Fruit fly (Drosophila melanogaster) whole organism, embryonic: Measurements from ENCODE around the gene CG4914.

Experiments used
- CG10543 ChIP-seq: fragments of 200-800 bp; sonication (Bioruptor generic); optimal IDR thresholded peaks from 3 replicates; lab custom pipeline; 2017; ENCODE audit warnings: missing biosample characterization, mild to moderate bottlenecking, missing genetic modification characterization, moderate library complexity
- CG11398 ChIP-seq: fragments of 200-800 bp; sonication (Bioruptor generic); optimal IDR thresholded peaks from 2 replicates; lab custom pipeline; 2016; ENCODE audit warnings: missing biosample characterization, missing genetic modification characterization
- CG12155 ChIP-seq: fragments of 200-800 bp; sonication (Bioruptor generic); optimal IDR thresholded peaks from 3 replicates; lab custom pipeline; 2016; ENCODE audit warnings: missing biosample characterization, missing genetic modification characterization
- CG1233 ChIP-seq: fragments of 200-800 bp; sonication (Bioruptor generic); optimal IDR thresholded peaks from 4 replicates; lab custom pipeline; 2018; ENCODE audit warnings: missing biosample characterization, mild to moderate bottlenecking, missing genetic modification characterization
- CG12744 ChIP-seq: fragments of 200-800 bp; sonication (Bioruptor generic); optimal IDR thresholded peaks from 2 replicates; lab custom pipeline; 2016; ENCODE audit warnings: missing biosample characterization, missing genetic modification characterization
- CG13894 ChIP-seq: fragments of 200-800 bp; sonication (Bioruptor generic); optimal IDR thresholded peaks from 3 replicates; lab custom pipeline; 2018; ENCODE audit warnings: missing biosample characterization, mild to moderate bottlenecking, missing genetic modification characterization, moderate library complexity
- CG15514 ChIP-seq: fragments of 200-800 bp; sonication (Bioruptor generic); optimal IDR thresholded peaks from 3 replicates; lab custom pipeline; 2017; ENCODE audit warnings: missing biosample characterization, missing genetic modification characterization, mild to moderate bottlenecking, moderate library complexity, missing genetic modification reagents
- CG16779 ChIP-seq: fragments of 200-800 bp; sonication (Bioruptor generic); IDR thresholded peaks from 2 replicates; pipeline ENCODE4 v1.3.6; 2022; ENCODE audit warnings: missing biosample characterization, missing genetic modification characterization
- CG1792 ChIP-seq: fragments of 200-800 bp; sonication (Bioruptor generic); optimal IDR thresholded peaks from 2 replicates; lab custom pipeline; 2016; ENCODE audit warnings: missing biosample characterization, missing genetic modification characterization
- CG18011 ChIP-seq: fragments of 200-800 bp; sonication (Bioruptor generic); optimal IDR thresholded peaks from 2 replicates; lab custom pipeline; 2017; ENCODE audit warnings: missing biosample characterization, missing genetic modification characterization, mild to moderate bottlenecking, moderate library complexity, missing genotype
- CG2120 ChIP-seq: fragments of 200-800 bp; sonication (Bioruptor generic); optimal IDR thresholded peaks from 3 replicates; lab custom pipeline; 2016; ENCODE audit warnings: missing biosample characterization, missing genetic modification characterization
- CG2889 ChIP-seq: fragments of 200-800 bp; sonication (Bioruptor generic); IDR thresholded peaks from 3 replicates; pipeline ENCODE4 v1.3.6; 2022; ENCODE audit warnings: missing biosample characterization, missing genetic modification characterization
- CG30431 ChIP-seq: fragments of 200-800 bp; sonication (Bioruptor generic); optimal IDR thresholded peaks from 2 replicates; lab custom pipeline; 2017; ENCODE audit warnings: missing biosample characterization, missing genetic modification characterization
- CG31441 ChIP-seq: fragments of 200-800 bp; sonication (Bioruptor generic); IDR thresholded peaks from 2 replicates; pipeline ENCODE4 v1.3.6; 2022; ENCODE audit warnings: missing biosample characterization, missing genetic modification characterization
- CG3163 ChIP-seq: fragments of 200-800 bp; sonication (Bioruptor generic); optimal IDR thresholded peaks from 3 replicates; lab custom pipeline; 2016; ENCODE audit warnings: missing biosample characterization, missing genetic modification characterization
- CG33557 ChIP-seq: fragments of 200-800 bp; sonication (Bioruptor generic); optimal IDR thresholded peaks from 2 replicates; lab custom pipeline; 2019; ENCODE audit warnings: missing biosample characterization, mild to moderate bottlenecking, missing genetic modification characterization, moderate library complexity
- CG3838 ChIP-seq: fragments of 200-800 bp; sonication (Bioruptor generic); optimal IDR thresholded peaks from 3 replicates; lab custom pipeline; 2016; ENCODE audit warnings: missing biosample characterization, missing genetic modification characterization
- CG7372 ChIP-seq: fragments of 200-800 bp; sonication (Bioruptor generic); IDR thresholded peaks from 2 replicates; pipeline ENCODE4 v1.3.6; 2022; ENCODE audit warnings: missing biosample characterization, missing genetic modification characterization
- Deaf1 ChIP-seq: fragments of 200-800 bp; optimal IDR thresholded peaks from 3 replicates; lab custom pipeline; 2019; ENCODE audit warnings: missing biosample characterization, mild to moderate bottlenecking, missing genetic modification characterization, moderate library complexity
- Dip3 ChIP-seq: fragments of 200-800 bp; sonication (Bioruptor generic); optimal IDR thresholded peaks from 3 replicates; lab custom pipeline; 2016; ENCODE audit warnings: missing biosample characterization, missing genetic modification characterization
- Fer3 ChIP-seq: fragments of 200-800 bp; sonication (Bioruptor generic); optimal IDR thresholded peaks from 2 replicates; lab custom pipeline; 2018; ENCODE audit warnings: missing biosample characterization, mild to moderate bottlenecking, missing genetic modification characterization, moderate library complexity
- H2.0 ChIP-seq: fragments of 200-800 bp; sonication (Bioruptor generic); IDR thresholded peaks from 2 replicates; pipeline ENCODE4 v1.3.6; 2022; ENCODE audit warnings: missing biosample characterization, missing genetic modification characterization
- HLH54F ChIP-seq: fragments of 200-800 bp; sonication (Bioruptor generic); optimal IDR thresholded peaks from 3 replicates; lab custom pipeline; 2016; ENCODE audit warnings: missing biosample characterization, missing genetic modification characterization
- Hand ChIP-seq: fragments of 200-800 bp; sonication (Bioruptor generic); optimal IDR thresholded peaks from 2 replicates; lab custom pipeline; 2017; ENCODE audit warnings: mild to moderate bottlenecking, missing biosample characterization, missing genetic modification reagents, missing genetic modification characterization
- Hmx ChIP-seq: fragments of 200-800 bp; sonication (Bioruptor generic); optimal IDR thresholded peaks from 2 replicates; lab custom pipeline; 2016; ENCODE audit warnings: missing biosample characterization, missing genetic modification characterization
- Hr3 ChIP-seq: fragments of 200-800 bp; sonication (Bioruptor generic); optimal IDR thresholded peaks from 3 replicates; lab custom pipeline; 2016; ENCODE audit warnings: missing biosample characterization, missing genetic modification characterization
- Hr39 ChIP-seq: fragments of >200 bp; optimal IDR thresholded peaks from 2 replicates; lab custom pipeline; 2017
- Myb ChIP-seq: fragments of 200-800 bp; sonication (Bioruptor generic); optimal IDR thresholded peaks from 2 replicates; lab custom pipeline; 2016; ENCODE audit warnings: missing biosample characterization, missing genetic modification characterization
- NFAT ChIP-seq: fragments of 200-800 bp; sonication (Bioruptor generic); IDR thresholded peaks from 2 replicates; pipeline ENCODE4 v1.3.6; 2022; ENCODE audit warnings: missing biosample characterization, missing genetic modification characterization
- Ssrp ChIP-seq: fragments of 200-800 bp; sonication (Bioruptor generic); optimal IDR thresholded peaks from 2 replicates; lab custom pipeline; 2018; ENCODE audit warnings: missing biosample characterization, mild to moderate bottlenecking, missing genetic modification characterization, moderate library complexity
- ac ChIP-seq: fragments of 200-800 bp; sonication (Bioruptor generic); optimal IDR thresholded peaks from 3 replicates; lab custom pipeline; 2017; ENCODE audit warnings: missing biosample characterization, mild to moderate bottlenecking, missing genetic modification characterization
- br ChIP-seq: fragments of >200 bp; optimal IDR thresholded peaks from 2 replicates; lab custom pipeline; 2017
- bsh ChIP-seq, 2 experiments: fragments of 200-800 bp; sonication (Bioruptor generic); optimal IDR thresholded peaks; 2 replicates each; lab custom pipeline; 2017 to 2018; ENCODE audit warnings: mild to moderate bottlenecking in 2 of 2, missing biosample characterization in 2 of 2, missing genetic modification characterization in 2 of 2, moderate library complexity in 1 of 2
- crol ChIP-seq: fragments of 200-800 bp; sonication (Bioruptor generic); IDR thresholded peaks from 2 replicates; pipeline ENCODE4 v1.3.6; 2022; ENCODE audit warnings: missing biosample characterization, missing genetic modification characterization
- gcm2 ChIP-seq: fragments of 200-800 bp; sonication (Bioruptor generic); optimal IDR thresholded peaks from 2 replicates; lab custom pipeline; 2016; ENCODE audit warnings: missing biosample characterization, missing genetic modification characterization
- gsb ChIP-seq: fragments of 200-800 bp; sonication (Bioruptor generic); IDR thresholded peaks from 2 replicates; pipeline ENCODE4 v1.3.6; 2022; ENCODE audit warnings: missing biosample characterization, missing genetic modification characterization
- ind ChIP-seq: fragments of 200-800 bp; sonication (Bioruptor generic); optimal IDR thresholded peaks from 3 replicates; lab custom pipeline; 2016; ENCODE audit warnings: missing biosample characterization, missing genetic modification characterization
- insv ChIP-seq, 2 experiments: fragments of 200-800 bp; sonication (Bioruptor generic); optimal IDR thresholded peaks; 3 replicates each; lab custom pipeline; 2016 to 2018; ENCODE audit warnings: missing biosample characterization in 2 of 2, missing genetic modification characterization in 2 of 2
- nerfin-1 ChIP-seq: fragments of 200-800 bp; sonication (Bioruptor generic); optimal IDR thresholded peaks from 3 replicates; lab custom pipeline; 2019; ENCODE audit warnings: missing biosample characterization, mild to moderate bottlenecking, missing genetic modification characterization, moderate library complexity
- nerfin-2 ChIP-seq: fragments of 200-800 bp; sonication (Bioruptor generic); IDR thresholded peaks from 2 replicates; pipeline ENCODE4 v1.3.6; 2022; ENCODE audit warnings: missing biosample characterization, missing genetic modification characterization; ENCODE audit not compliant: partially characterized antibody
- nom ChIP-seq: fragments of 200-800 bp; sonication (Bioruptor generic); optimal IDR thresholded peaks from 2 replicates; lab custom pipeline; 2017; ENCODE audit warnings: missing biosample characterization, missing genetic modification characterization, mild to moderate bottlenecking, moderate library complexity, missing genetic modification reagents
- odd ChIP-seq: fragments of 200-800 bp; sonication (Bioruptor generic); optimal IDR thresholded peaks from 2 replicates; lab custom pipeline; 2017; ENCODE audit warnings: missing biosample characterization, mild to moderate bottlenecking, missing genetic modification characterization
- psq ChIP-seq: fragments of 200-800 bp; sonication (Bioruptor generic); optimal IDR thresholded peaks from 2 replicates; lab custom pipeline; 2017; ENCODE audit warnings: missing biosample characterization, missing genetic modification characterization
- run ChIP-seq: fragments of 200-800 bp; sonication (Bioruptor generic); optimal IDR thresholded peaks from 3 replicates; lab custom pipeline; 2018; ENCODE audit warnings: missing biosample characterization, mild to moderate bottlenecking, missing genetic modification characterization
- sima ChIP-seq: fragments of 200-800 bp; sonication (Bioruptor generic); optimal IDR thresholded peaks from 2 replicates; lab custom pipeline; 2016; ENCODE audit warnings: missing biosample characterization, missing genetic modification characterization
- slp2 ChIP-seq: fragments of 200-800 bp; sonication (Bioruptor generic); optimal IDR thresholded peaks from 2 replicates; lab custom pipeline; 2016; ENCODE audit warnings: missing biosample characterization, missing genetic modification characterization
- so ChIP-seq: fragments of 200-800 bp; sonication (Bioruptor generic); IDR thresholded peaks from 3 replicates; pipeline ENCODE4 v1.3.6; 2022; ENCODE audit warnings: missing biosample characterization, missing genetic modification characterization
- tio ChIP-seq: fragments of 200-800 bp; sonication (Bioruptor generic); optimal IDR thresholded peaks from 2 replicates; lab custom pipeline; 2017; ENCODE audit warnings: missing biosample characterization, missing genetic modification characterization, inconsistent platforms
- tna ChIP-seq: fragments of 200-800 bp; sonication (Bioruptor generic); IDR thresholded peaks from 2 replicates; pipeline ENCODE4 v1.3.6; 2022; ENCODE audit warnings: missing biosample characterization, missing genetic modification characterization; ENCODE audit not compliant: partially characterized antibody
- toy ChIP-seq: fragments of 200-800 bp; sonication (Bioruptor generic); IDR thresholded peaks from 2 replicates; pipeline ENCODE4 v1.3.6; 2022; ENCODE audit warnings: missing biosample characterization, missing genetic modification characterization

CG4914 gene

DNA sequence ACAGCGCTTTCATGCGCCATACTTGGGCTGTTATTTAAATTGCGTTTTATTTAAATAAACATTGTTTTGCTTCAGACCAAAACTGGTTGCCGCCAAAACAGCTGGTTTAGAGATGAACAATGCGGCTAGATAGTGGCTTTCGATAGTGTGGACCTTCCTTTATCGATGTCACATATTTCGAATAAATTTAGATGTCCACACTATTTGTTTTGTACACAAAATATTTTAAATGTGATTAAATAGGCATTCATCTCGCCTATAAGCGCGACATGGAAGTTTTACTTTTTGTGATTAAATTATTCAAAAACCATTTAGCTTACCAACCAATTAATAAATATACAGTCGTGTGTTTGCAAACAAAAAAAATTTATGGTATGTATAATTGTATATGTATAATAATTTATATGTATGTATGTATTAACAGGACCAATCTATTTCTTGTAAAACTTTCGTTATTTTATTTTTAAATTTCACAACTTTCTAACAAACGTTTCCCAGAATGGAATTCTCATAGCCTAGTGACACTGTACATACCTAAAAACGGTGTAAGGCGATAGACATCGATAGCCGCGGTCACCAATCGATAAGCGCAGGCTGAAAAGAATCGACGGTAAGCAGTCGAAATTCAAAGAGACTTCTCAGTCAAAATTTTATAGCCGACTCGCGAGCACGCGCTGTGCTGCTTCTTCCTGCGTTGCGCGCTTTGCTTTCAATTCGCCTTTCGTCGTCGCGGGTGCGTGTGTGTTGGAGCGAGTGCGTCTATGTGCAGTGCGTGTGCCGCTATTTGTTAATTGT lies 45.8 kb downstream of the CG4914 start, which contains the start of the genes RecQ5 and dlp (continued):
- peak; percentile 44; the same call in 1 of the 2 replicates for TF ChIP-seq gsb
- TF ChIP-seq insv (GFP tag; optimal IDR thresholded peaks at IDR 0.05; lab: Kevin White, UChicago), result peak in 1 of 2 experiments; percentile 60
- TF ChIP-seq gcm2 (GFP tag; lab: Kevin White, UChicago), result no peak
- TF ChIP-seq HLH54F (GFP tag; lab: Kevin White, UChicago), result peak; percentile 17
- TF ChIP-seq CG33557 (GFP tag; lab: Kevin White, UChicago), result peak; percentile 66
- TF ChIP-seq CG1233 (GFP tag; lab: Kevin White, UChicago), result peak; percentile 62
- no peak for TF ChIP-seq toy
- TF ChIP-seq tna (GFP tag; lab: Robert Waterston, UW), result peak; percentile 85
- peak; percentile 23 for TF ChIP-seq Hmx (GFP tag; lab: Kevin White, UChicago)
- peak; percentile 86 for TF ChIP-seq CG10543
- TF ChIP-seq Hr3 (GFP tag; lab: Kevin White, UChicago), result peak; percentile 88
- no peak for TF ChIP-seq odd (GFP tag; lab: Kevin White, UChicago)
- TF ChIP-seq NFAT (GFP tag; lab: Robert Waterston, UW), result peak; percentile 69
- TF ChIP-seq CG15514 (GFP tag; lab: Kevin White, UChicago), result peak; percentile 55
- peak; percentile 69 for TF ChIP-seq nerfin-1
- peak; percentile 80 for TF ChIP-seq CG12155 (GFP tag; lab: Kevin White, UChicago)
- TF ChIP-seq ind, result peak; percentile 87
- peak; percentile 31 for TF ChIP-seq nom (GFP tag; lab: Kevin White, UChicago)
- TF ChIP-seq Deaf1 (tag; lab: Kevin White, UChicago), result peak; percentile 34
- peak; percentile 35 for TF ChIP-seq CG3838 (GFP tag; lab: Kevin White, UChicago)
- peak; percentile 50 for TF ChIP-seq CG1792 (GFP tag; lab: Kevin White, UChicago)
- TF ChIP-seq Myb (GFP tag; lab: Kevin White, UChicago), result peak; percentile 62
- peak; percentile 65 for TF ChIP-seq CG13894 (tag; lab: Kevin White, UChicago)
- TF ChIP-seq CG2889 (GFP tag; lab: Robert Waterston, UW), result no peak; the same call in 2 of the 3 replicates
- TF ChIP-seq CG7372, result no peak
- TF ChIP-seq sima (GFP tag; lab: Kevin White, UChicago), result no peak
- peak; percentile 61 for TF ChIP-seq Fer3 (tag; lab: Kevin White, UChicago)
- peak; percentile 20 for TF ChIP-seq Hand
- TF ChIP-seq slp2 (GFP tag; lab: Kevin White, UChicago), result peak; percentile 18
- no peak for TF ChIP-seq br (lab: Kevin White, UChicago)
- peak; percentile 14 for TF ChIP-seq Dip3 (GFP tag; lab: Kevin White, UChicago)
- TF ChIP-seq tio (GFP tag; lab: Kevin White, UChicago), result peak; percentile 91
- peak; percentile 83 for TF ChIP-seq CG2120
- TF ChIP-seq run (tag; lab: Kevin White, UChicago), result peak; percentile 57
- peak; percentile 84 for TF ChIP-seq nerfin-2 (GFP tag; lab: Robert Waterston, UW)
- no peak for TF ChIP-seq CG11398
- peak; percentile 10 for TF ChIP-seq CG30431 (GFP tag; lab: Kevin White, UChicago)
- TF ChIP-seq psq, result peak; percentile 39
- peak; percentile 88 for TF ChIP-seq CG31441 (GFP tag; lab: Robert Waterston, UW)
- TF ChIP-seq CG12744 (GFP tag; lab: Kevin White, UChicago), result peak; percentile 12
- TF ChIP-seq H2.0, result peak; percentile 69
- TF ChIP-seq CG16779 (GFP tag; lab: Robert Waterston, UW), result peak; percentile 59
- TF ChIP-seq so (GFP tag; lab: Robert Waterston, UW), result peak; percentile 45; the same call in 1 of the 3 replicates
- TF ChIP-seq bsh (GFP tag; optimal IDR thresholded peaks at IDR 0.05; lab: Kevin White, UChicago), result peak in 1 of 2 experiments; percentile 71
- TF ChIP-seq Ssrp (tag; lab: Kevin White, UChicago), result peak; percentile 80
- no peak; the same call in 1 of the 2 replicates for TF ChIP-seq crol (GFP tag; lab: Robert Waterston, UW)
- no peak for TF ChIP-seq ac (GFP tag; lab: Kevin White, UChicago)
- peak; percentile 58 for TF ChIP-seq CG18011
- peak; percentile 50 for TF ChIP-seq CG3163 (GFP tag; lab: Kevin White, UChicago)
- TF ChIP-seq Hr39 (lab: Kevin White, UChicago), result no peak
